Fruit fly (Drosophila melanogaster) whole organism, prepupa: Measurements from ENCODE around the gene mRpS18C.

Source experiments
- Blimp-1 ChIP-seq: fragments of 200-800 bp; sonication (Bioruptor generic); optimal IDR thresholded peaks from 3 replicates; lab custom pipeline; 2017; ENCODE audit warnings: missing biosample characterization, missing genetic modification characterization, mild to moderate bottlenecking, moderate library complexity, missing genetic modification reagents
- CG10669 ChIP-seq: fragments of 200-800 bp; sonication (Bioruptor generic); optimal IDR thresholded peaks from 3 replicates; lab custom pipeline; 2018; ENCODE audit warnings: missing biosample characterization, mild to moderate bottlenecking, missing genetic modification characterization, moderate library complexity
- CG11902 ChIP-seq: fragments of 200-800 bp; sonication (Bioruptor generic); optimal IDR thresholded peaks from 3 replicates; lab custom pipeline; 2016; ENCODE audit warnings: missing biosample characterization, missing genetic modification characterization
- CG15336 ChIP-seq: fragments of 200-800 bp; sonication (Bioruptor generic); IDR thresholded peaks from 2 replicates; pipeline ENCODE4 v1.3.6; 2022; ENCODE audit warnings: missing biosample characterization, missing genetic modification characterization
- CG3032 ChIP-seq: fragments of 200-800 bp; optimal IDR thresholded peaks from 2 replicates; lab custom pipeline; 2019; ENCODE audit warnings: missing biosample characterization, mild to moderate bottlenecking, missing genetic modification characterization, moderate library complexity
- CG31627 ChIP-seq: fragments of 200-800 bp; sonication (Bioruptor generic); optimal IDR thresholded peaks from 3 replicates; lab custom pipeline; 2016; ENCODE audit warnings: missing biosample characterization, missing genetic modification characterization
- CG34406 ChIP-seq: fragments of 200-800 bp; sonication (Bioruptor generic); optimal IDR thresholded peaks from 3 replicates; lab custom pipeline; 2016; ENCODE audit warnings: missing biosample characterization, missing genetic modification characterization
- CG6163 ChIP-seq: fragments of 200-800 bp; sonication (Bioruptor generic); IDR thresholded peaks from 3 replicates; pipeline ENCODE4 v1.3.6; 2022; ENCODE audit warnings: missing biosample characterization, missing genetic modification characterization
- CG6792 ChIP-seq: fragments of 200-800 bp; sonication (Bioruptor generic); optimal IDR thresholded peaks from 3 replicates; lab custom pipeline; 2016; ENCODE audit warnings: missing biosample characterization, missing genetic modification characterization
- CG6808 ChIP-seq: fragments of 200-800 bp; sonication (Bioruptor generic); optimal IDR thresholded peaks from 3 replicates; lab custom pipeline; 2017; ENCODE audit warnings: missing biosample characterization, missing genetic modification characterization, mild to moderate bottlenecking, moderate library complexity, missing genetic modification reagents
- CG6854 ChIP-seq: fragments of 200-800 bp; sonication (Bioruptor generic); optimal IDR thresholded peaks from 2 replicates; lab custom pipeline; 2017; ENCODE audit warnings: missing biosample characterization, mild to moderate bottlenecking, missing genetic modification characterization
- CG7368 ChIP-seq: fragments of 200-800 bp; sonication (Bioruptor generic); optimal IDR thresholded peaks from 3 replicates; lab custom pipeline; 2016; ENCODE audit warnings: missing biosample characterization, missing genetic modification characterization
- CG8319 ChIP-seq: fragments of 200-800 bp; sonication (Bioruptor generic); optimal IDR thresholded peaks from 3 replicates; lab custom pipeline; 2016; ENCODE audit warnings: missing biosample characterization, missing genetic modification characterization
- CG9139 ChIP-seq: fragments of 200-800 bp; sonication (Bioruptor generic); optimal IDR thresholded peaks from 3 replicates; lab custom pipeline; 2017; ENCODE audit warnings: missing biosample characterization, mild to moderate bottlenecking, missing genetic modification characterization
- Eip75B ChIP-seq: fragments of 200-800 bp; sonication (Bioruptor generic); optimal IDR thresholded peaks from 3 replicates; lab custom pipeline; 2016; ENCODE audit warnings: missing biosample characterization, missing genetic modification characterization
- Eip78C ChIP-seq: fragments of 200-800 bp; sonication (Bioruptor generic); peaks from one replicate; lab custom pipeline; 2016; ENCODE audit warnings: missing biosample characterization, missing genetic modification characterization
- Gug ChIP-seq: fragments of 200-800 bp; sonication (Bioruptor generic); IDR thresholded peaks from 2 replicates; pipeline ENCODE4 v1.3.6; 2022; ENCODE audit warnings: missing biosample characterization, missing genetic modification characterization
- Hr38 ChIP-seq: sonication (Bioruptor generic); optimal IDR thresholded peaks from 2 replicates; lab custom pipeline; 2016; ENCODE audit warnings: missing biosample characterization, missing genetic modification characterization
- Hr39 ChIP-seq: fragments of 200-800 bp; sonication (Bioruptor generic); optimal IDR thresholded peaks from 2 replicates; lab custom pipeline; 2016; ENCODE audit warnings: missing biosample characterization, missing genetic modification characterization
- Hr4 ChIP-seq: fragments of 200-800 bp; sonication (Bioruptor generic); optimal IDR thresholded peaks from 3 replicates; lab custom pipeline; 2016; ENCODE audit warnings: missing biosample characterization, missing genetic modification characterization
- Smox ChIP-seq: fragments of 200-800 bp; sonication (Bioruptor generic); optimal IDR thresholded peaks from 3 replicates; lab custom pipeline; 2016; ENCODE audit warnings: missing biosample characterization, missing genetic modification characterization
- Sox14 ChIP-seq: fragments of 200-800 bp; sonication (Bioruptor generic); optimal IDR thresholded peaks from 3 replicates; lab custom pipeline; 2016; ENCODE audit warnings: missing biosample characterization, missing genetic modification characterization
- Sox15 ChIP-seq: fragments of 200-800 bp; sonication (Bioruptor generic); optimal IDR thresholded peaks from 3 replicates; lab custom pipeline; 2016; ENCODE audit warnings: missing biosample characterization, missing genetic modification characterization
- achi ChIP-seq: fragments of 200-800 bp; sonication (Bioruptor generic); optimal IDR thresholded peaks from 3 replicates; lab custom pipeline; 2016; ENCODE audit warnings: missing biosample characterization, missing genetic modification characterization
- acj6 ChIP-seq: fragments of 200-800 bp; sonication (Bioruptor generic); optimal IDR thresholded peaks from 3 replicates; lab custom pipeline; 2016; ENCODE audit warnings: missing biosample characterization, missing genetic modification characterization
- dac ChIP-seq: fragments of 200-800 bp; sonication (Bioruptor generic); optimal IDR thresholded peaks from 2 replicates; lab custom pipeline; 2017; ENCODE audit warnings: missing biosample characterization, mild to moderate bottlenecking, missing genetic modification characterization
- dsx ChIP-seq: fragments of 200-800 bp; optimal IDR thresholded peaks from 3 replicates; lab custom pipeline; 2019; ENCODE audit warnings: missing biosample characterization, mild to moderate bottlenecking, missing genetic modification characterization, moderate library complexity; ENCODE audit not compliant: poor library complexity, severe bottlenecking
- eg ChIP-seq: fragments of 200-800 bp; sonication (Bioruptor generic); IDR thresholded peaks from 3 replicates; pipeline ENCODE4 v1.3.6; 2022; ENCODE audit warnings: missing biosample characterization, missing genetic modification characterization
- esn ChIP-seq: fragments of 200-800 bp; sonication (Bioruptor generic); optimal IDR thresholded peaks from 2 replicates; lab custom pipeline; 2016; ENCODE audit warnings: missing biosample characterization, mild to moderate bottlenecking, missing genetic modification characterization, moderate library complexity
- fd59A ChIP-seq: fragments of 200-800 bp; sonication (Bioruptor generic); optimal IDR thresholded peaks from 2 replicates; lab custom pipeline; 2017; ENCODE audit warnings: missing biosample characterization, mild to moderate bottlenecking, missing genetic modification characterization, missing genetic modification reagents
- fd85E ChIP-seq: fragments of 200-800 bp; sonication (Bioruptor generic); optimal IDR thresholded peaks from 3 replicates; lab custom pipeline; 2016; ENCODE audit warnings: missing biosample characterization, missing genetic modification characterization
- fkh ChIP-seq: fragments of 200-800 bp; sonication (Bioruptor generic); optimal IDR thresholded peaks from 3 replicates; lab custom pipeline; 2017; ENCODE audit warnings: missing biosample characterization, mild to moderate bottlenecking, missing genetic modification characterization, moderate library complexity
- lz ChIP-seq: fragments of 200-800 bp; sonication (Bioruptor generic); optimal IDR thresholded peaks from 3 replicates; lab custom pipeline; 2016; ENCODE audit warnings: missing biosample characterization, missing genetic modification characterization
- pdm3 ChIP-seq: fragments of 200-800 bp; sonication (Bioruptor generic); optimal IDR thresholded peaks from 3 replicates; lab custom pipeline; 2016; ENCODE audit warnings: missing biosample characterization, missing genetic modification characterization
- ss ChIP-seq, 2 experiments: fragments of 200-800 bp; sonication (Bioruptor generic); optimal IDR thresholded peaks; 2 replicates in 1 of 2; 3 replicates in 1 of 2; lab custom pipeline; 2017 to 2018; ENCODE audit warnings: mild to moderate bottlenecking in 2 of 2, missing biosample characterization in 2 of 2, missing genetic modification characterization in 2 of 2, moderate library complexity in 1 of 2
- svp ChIP-seq: fragments of 200-800 bp; sonication (Bioruptor generic); peaks from one replicate; lab custom pipeline; 2016; ENCODE audit warnings: missing biosample characterization, missing genetic modification characterization
- topi ChIP-seq: fragments of 200-800 bp; sonication (Bioruptor generic); optimal IDR thresholded peaks from 3 replicates; lab custom pipeline; 2016; ENCODE audit warnings: missing biosample characterization, missing genetic modification characterization
- vri ChIP-seq: fragments of 200-800 bp; sonication (Bioruptor generic); optimal IDR thresholded peaks from 3 replicates; lab custom pipeline; 2016; ENCODE audit warnings: missing biosample characterization, mild to moderate bottlenecking, missing genetic modification characterization

mRpS18C gene

dm6 chr3R:30455817-30456544 is 32.2 kb downstream of the mRpS18C start, which contains the start of gene aralar1:
aralar1 (minus strand) TSS chr3R:30455867.
- TF ChIP-seq CG7368 (GFP tag; lab: Kevin White, UChicago) (no peak), CG6854 (GFP tag; lab: Kevin White, UChicago) (no peak), Hr38 (GFP tag; lab: Kevin White, UChicago) (no peak), CG15336 (GFP tag; lab: Robert Waterston, UW) (no peak), acj6 (GFP tag; lab: Kevin White, UChicago) (no peak), svp (GFP tag; lab: Kevin White, UChicago) (no peak), CG11902 (GFP tag; lab: Kevin White, UChicago) (no peak), Sox14 (GFP tag; lab: Kevin White, UChicago) (no peak), CG9139 (GFP tag; lab: Kevin White, UChicago) (no peak), CG3032 (no peak), CG8319 (GFP tag; lab: Kevin White, UChicago) (no peak), ss (GFP tag; optimal IDR thresholded peaks at IDR 0.05; lab: Kevin White, UChicago) (no peak), Eip75B (no peak), CG6808 (GFP tag; lab: Kevin White, UChicago) (no peak), Gug (GFP tag; lab: Robert Waterston, UW) (no peak), Hr39 (no peak), Blimp-1 (no peak), topi (GFP tag; lab: Kevin White, UChicago) (no peak)

DNA sequence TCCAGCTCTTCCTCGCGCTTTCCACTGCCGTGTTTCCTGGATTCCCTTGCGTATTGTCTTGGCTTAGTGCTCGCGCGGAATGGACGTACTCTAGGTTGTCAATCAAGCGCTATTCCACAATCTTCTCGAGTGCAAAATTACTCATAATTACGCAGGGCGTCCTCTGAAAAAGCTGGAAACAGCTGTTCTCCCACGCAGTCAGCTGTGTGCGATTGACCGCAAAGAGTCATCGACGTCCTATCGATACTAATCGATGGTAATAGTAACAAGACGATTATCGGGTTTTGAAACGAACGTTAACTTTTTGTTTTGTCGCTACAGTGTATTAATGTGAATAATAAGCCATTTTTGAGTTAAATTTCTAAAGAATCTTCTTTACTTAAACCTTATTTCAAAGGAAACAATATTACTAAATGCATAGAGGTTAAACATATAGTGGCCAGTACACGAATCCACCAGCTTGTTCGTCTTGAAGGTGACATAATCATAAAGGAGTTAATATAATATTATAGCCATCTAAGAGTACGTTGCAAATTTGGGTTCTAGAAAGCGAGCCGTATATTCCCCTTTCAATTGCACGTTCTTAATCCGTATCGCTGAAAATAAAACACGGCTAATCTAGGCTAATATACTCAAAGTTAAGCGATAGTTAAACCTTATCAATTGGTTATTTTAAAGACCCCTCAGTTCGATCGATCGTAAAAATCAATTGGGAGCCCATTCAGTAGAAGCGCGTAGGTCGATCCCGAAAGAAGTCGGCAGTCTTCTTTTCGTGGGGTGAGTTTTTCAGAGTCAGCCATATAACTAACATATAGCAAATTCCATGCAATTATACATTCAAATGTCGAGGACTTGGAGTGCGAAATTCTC is 35.5 kb downstream of the mRpS18C start, which contains the start of the genes CG2224 and CDase:
TSS of gene CG2224 (minus strand) at position 235 of the 870 bp plus-strand sequence.
TSS of gene CDase (plus strand) at position 456 of the 870 bp plus-strand sequence.
- peak; percentile 8 for TF ChIP-seq Eip78C
- no peak for TF ChIP-seq Sox15 (GFP tag; lab: Kevin White, UChicago)

- TF ChIP-seq svp (GFP tag; lab: Kevin White, UChicago) (peak; percentile 50), CG15336 (GFP tag; lab: Robert Waterston, UW) (peak; percentile 18; the same call in 1 of the 2 replicates), CG9139 (GFP tag; lab: Kevin White, UChicago) (no peak), eg (GFP tag; lab: Robert Waterston, UW) (peak; percentile 10; the same call in 1 of the 3 replicates), Eip78C (peak; percentile 26), CG6163 (GFP tag; lab: Robert Waterston, UW) (peak; percentile 41; the same call in 1 of the 3 replicates), Sox14 (GFP tag; lab: Kevin White, UChicago) (no peak), CG6854 (GFP tag; lab: Kevin White, UChicago) (peak; percentile 21), CG31627 (GFP tag; lab: Kevin White, UChicago) (no peak)
- TF ChIP-seq, all 60 proteins: peak for 6
Observed at dm6 chr3R:30460187-30460586, 36.4 kb downstream of the mRpS18C start.

- TF ChIP-seq pdm3 (peak; percentile 58), dac (no peak), lz (peak; percentile 24), ss (GFP tag; optimal IDR thresholded peaks at IDR 0.05; lab: Kevin White, UChicago) (peak; percentile 41 to 65), fkh (no peak), fd59A (GFP tag; lab: Kevin White, UChicago) (peak; percentile 16), Blimp-1 (no peak), acj6 (GFP tag; lab: Kevin White, UChicago) (peak; percentile 60), Eip78C (peak; percentile 92), vri (peak; percentile 7), CG10669 (GFP tag; lab: Kevin White, UChicago) (peak; percentile 61), dsx (GFP tag; lab: Kevin White, UChicago) (peak; percentile 52), Sox15 (GFP tag; lab: Kevin White, UChicago) (peak; percentile 22), CG6792 (GFP tag; lab: Kevin White, UChicago) (peak; percentile 51), CG6808 (GFP tag; lab: Kevin White, UChicago) (peak; percentile 65), Hr4 (GFP tag; lab: Kevin White, UChicago) (peak; percentile 54), Smox (GFP tag; lab: Kevin White, UChicago) (no peak), CG6854 (GFP tag; lab: Kevin White, UChicago) (peak; percentile 88), CG8319 (GFP tag; lab: Kevin White, UChicago) (peak; percentile 45), Hr38 (GFP tag; lab: Kevin White, UChicago) (no peak), esn (GFP tag; lab: Kevin White, UChicago) (peak; percentile 59), fd85E (GFP tag; lab: Kevin White, UChicago) (peak; percentile 26), Gug (GFP tag; lab: Robert Waterston, UW) (no peak), Eip75B (peak; percentile 45), CG34406 (peak; percentile 57), achi (GFP tag; lab: Kevin White, UChicago) (peak; percentile 62)
Observed at dm6 chr3R:30461608-30462243, 38.0 kb downstream of the mRpS18C start.
